Fruit fly (Drosophila melanogaster) whole organism, larva: ENCODE measurements around the gene RpS14a.

Experiments
- noc ChIP-seq: fragments of 200-800 bp; sonication (Bioruptor generic); optimal IDR thresholded peaks from 3 replicates; lab custom pipeline; 2019; ENCODE audit warnings: missing biosample characterization, mild to moderate bottlenecking, missing genetic modification characterization, moderate library complexity

The RpS14a gene

dm6 chrX:7920081-7920688, 13.4 kb upstream of the RpS14a start, which contains the start of the genes hdm and Ykt6:
hdm (minus strand) TSS chrX:7920131.
Ykt6 (plus strand) TSS chrX:7920409.
- no peak for TF ChIP-seq noc (tag; lab: Kevin White, UChicago)

- TF ChIP-seq noc (tag; lab: Kevin White, UChicago): no peak
Observed at dm6 chrX:7923063-7923462, 10.5 kb upstream of the RpS14a start.

dm6 chrX:7924913-7925312, 8.6 kb upstream of the RpS14a start:
- no peak for TF ChIP-seq noc (tag; lab: Kevin White, UChicago)

- no peak for TF ChIP-seq noc (tag; lab: Kevin White, UChicago)
Observed at dm6 chrX:7930236-7931027, 3.1 kb upstream of the RpS14a start.

dm6 chrX:7931028-7931549, 2.5 kb upstream of the RpS14a start, which contains the start of gene mahe:
mahe (minus strand) TSS chrX:7931382.
- no peak for TF ChIP-seq noc (tag; lab: Kevin White, UChicago)

dm6 chrX:7934679-7935078, 1.1 kb downstream of the RpS14a start, which contains the start of gene RpS14b:
RpS14b (plus strand) TSS chrX:7934898.
- TF ChIP-seq noc (tag; lab: Kevin White, UChicago): peak; percentile 44

dm6 chrX:7935798-7936572, 2.4 kb downstream of the RpS14a start, which contains the start of gene Ubr3:
Ubr3 (plus strand) TSS chrX:7935896.
- TF ChIP-seq noc (tag; lab: Kevin White, UChicago): peak; percentile 54

dm6 chrX:7937588-7938481, 4.3 kb downstream of the RpS14a start:
- peak; percentile 28 for TF ChIP-seq noc (tag; lab: Kevin White, UChicago)

- no peak for TF ChIP-seq noc (tag; lab: Kevin White, UChicago)
Observed at dm6 chrX:7938482-7938804, 4.9 kb downstream of the RpS14a start.

- no peak for TF ChIP-seq noc (tag; lab: Kevin White, UChicago)
Observed at dm6 chrX:7944151-7944713, 10.7 kb downstream of the RpS14a start.

- peak; percentile 38 for TF ChIP-seq noc (tag; lab: Kevin White, UChicago)
Observed at dm6 chrX:7944772-7945722, 11.5 kb downstream of the RpS14a start.

- no peak for TF ChIP-seq noc (tag; lab: Kevin White, UChicago)
Observed at dm6 chrX:7946858-7947313, 13.3 kb downstream of the RpS14a start, which contains the start of gene orion. orion (minus strand) TSS chrX:7946908.

dm6 chrX:7955890-7956289, 22.3 kb downstream of the RpS14a start, which contains the start of the genes CG15332 and CG15330:
CG15332 (minus strand) TSS chrX:7955990.
CG15330 (plus strand) TSS chrX:7956064.
- TF ChIP-seq noc (tag; lab: Kevin White, UChicago): no peak
